Worm (Caenorhabditis elegans): ENCODE data around the gene ttc-39B.

ttc-39B gene

DNA sequence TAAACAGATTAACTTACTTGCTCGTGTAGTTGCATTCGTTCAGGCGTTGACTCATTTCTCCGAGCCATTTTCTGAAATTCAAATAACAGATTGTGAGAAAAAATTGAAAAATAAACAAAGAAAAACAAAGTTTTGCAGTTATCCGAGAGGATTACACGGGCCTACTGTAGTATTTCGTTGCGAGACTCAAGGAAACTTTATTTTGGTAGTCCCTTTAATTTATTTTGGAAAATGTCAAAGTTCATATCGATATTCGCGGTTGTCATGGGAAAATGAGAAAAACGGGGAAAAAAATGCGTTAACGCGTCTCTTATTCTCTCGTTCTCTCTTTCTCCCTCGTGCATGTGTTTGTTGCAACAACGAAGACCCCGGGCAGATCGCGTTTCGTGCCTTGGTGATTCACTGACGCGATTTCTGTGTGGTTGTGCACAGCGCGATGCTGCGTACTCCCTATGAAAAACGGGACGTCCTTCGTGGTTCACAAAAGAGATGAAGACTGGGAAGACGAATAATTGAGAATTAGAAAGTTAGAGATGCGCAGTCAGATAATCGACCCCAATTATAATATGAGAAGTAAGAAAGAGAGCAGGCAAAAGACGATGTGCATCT lies 2.5 kb downstream of the ttc-39B start, which contains the start of gene set-4 (continued):
- no peak for TF ChIP-seq F13H6.1 (tag; optimal IDR thresholded peaks at IDR 0.05)
- TF ChIP-seq pha-2 (tag; optimal IDR thresholded peaks at IDR 0.05): no peak
- TF ChIP-seq ama-1 (optimal IDR thresholded peaks at IDR 0.05): no peak
- TF ChIP-seq pros-1 (tag; optimal IDR thresholded peaks at IDR 0.05): peak; percentile 84
- peak; percentile 67 for TF ChIP-seq unc-86 (tag; optimal IDR thresholded peaks at IDR 0.05)
- TF ChIP-seq syd-9 (tag; optimal IDR thresholded peaks at IDR 0.05): no peak
- peak; percentile 7 for TF ChIP-seq dmd-4 (tag; optimal IDR thresholded peaks at IDR 0.05; ENCODE audit: borderline replicate concordance)
- no peak for TF ChIP-seq K09A11.1 (tag; optimal IDR thresholded peaks at IDR 0.05; ENCODE audit: insufficient read depth)
- TF ChIP-seq unc-3 (GFP tag; conservative IDR thresholded peaks at IDR 0.05): no peak; the same call in 1 of the 2 replicates
- no peak for TF ChIP-seq unc-3 (tag; optimal IDR thresholded peaks at IDR 0.05)
- no peak for TF ChIP-seq zip-5 (tag; optimal IDR thresholded peaks at IDR 0.05)
- peak; percentile 72 for TF ChIP-seq tbx-2 (tag; optimal IDR thresholded peaks at IDR 0.05)
- no peak for TF ChIP-seq pag-3 (tag; optimal IDR thresholded peaks at IDR 0.05; ENCODE audit: borderline replicate concordance)
- TF ChIP-seq pha-4 (tag; optimal IDR thresholded peaks at IDR 0.05): no peak
- TF ChIP-seq ceh-34 (tag; optimal IDR thresholded peaks at IDR 0.05): peak; percentile 75
- TF ChIP-seq nfya-1 (tag; optimal IDR thresholded peaks at IDR 0.05): peak; percentile 92
- TF ChIP-seq npax-4 (tag; optimal IDR thresholded peaks at IDR 0.05): no peak
- TF ChIP-seq odd-2 (tag; optimal IDR thresholded peaks at IDR 0.05): no peak
- peak; percentile 80 for TF ChIP-seq ref-2 (tag; optimal IDR thresholded peaks at IDR 0.05)
- no peak for TF ChIP-seq ceh-24 (tag; optimal IDR thresholded peaks at IDR 0.05)
- TF ChIP-seq madf-2 (tag; optimal IDR thresholded peaks at IDR 0.05): no peak
- TF ChIP-seq ceh-30 (tag; optimal IDR thresholded peaks at IDR 0.05): no peak
- TF ChIP-seq ceh-18 (tag; optimal IDR thresholded peaks at IDR 0.05): peak; percentile 81
- peak; percentile 77 for TF ChIP-seq rnt-1 (tag; optimal IDR thresholded peaks at IDR 0.05)
- TF ChIP-seq ceh-14 (tag; optimal IDR thresholded peaks at IDR 0.05): peak; percentile 46
- TF ChIP-seq ceh-9 (tag; optimal IDR thresholded peaks at IDR 0.05): no peak
- no peak for TF ChIP-seq tbx-7 (tag; optimal IDR thresholded peaks at IDR 0.05)
- peak; percentile 35 for TF ChIP-seq hlh-8 (tag; optimal IDR thresholded peaks at IDR 0.05)
- TF ChIP-seq dve-1 (tag; optimal IDR thresholded peaks at IDR 0.05): no peak
- no peak for TF ChIP-seq ceh-6 (GFP tag; optimal IDR thresholded peaks at IDR 0.05)
- no peak for TF ChIP-seq mec-3 (tag; optimal IDR thresholded peaks at IDR 0.05; ENCODE audit: borderline replicate concordance)
- TF ChIP-seq ceh-48 (tag; optimal IDR thresholded peaks at IDR 0.05): no peak
- peak; percentile 42 for TF ChIP-seq ceh-19 (GFP tag; optimal IDR thresholded peaks at IDR 0.05)
- peak; percentile 10 for TF ChIP-seq ets-4 (tag; optimal IDR thresholded peaks at IDR 0.05)
- peak; percentile 81 for TF ChIP-seq ceh-31 (tag; optimal IDR thresholded peaks at IDR 0.05)
- no peak for TF ChIP-seq fkh-6 (tag; optimal IDR thresholded peaks at IDR 0.05)
- no peak for TF ChIP-seq Y22D7AL.16 (tag; optimal IDR thresholded peaks at IDR 0.05)
- TF ChIP-seq ceh-22 (tag; optimal IDR thresholded peaks at IDR 0.05): no peak
- TF ChIP-seq pqm-1 (tag; optimal IDR thresholded peaks at IDR 0.05): no peak

DNA sequence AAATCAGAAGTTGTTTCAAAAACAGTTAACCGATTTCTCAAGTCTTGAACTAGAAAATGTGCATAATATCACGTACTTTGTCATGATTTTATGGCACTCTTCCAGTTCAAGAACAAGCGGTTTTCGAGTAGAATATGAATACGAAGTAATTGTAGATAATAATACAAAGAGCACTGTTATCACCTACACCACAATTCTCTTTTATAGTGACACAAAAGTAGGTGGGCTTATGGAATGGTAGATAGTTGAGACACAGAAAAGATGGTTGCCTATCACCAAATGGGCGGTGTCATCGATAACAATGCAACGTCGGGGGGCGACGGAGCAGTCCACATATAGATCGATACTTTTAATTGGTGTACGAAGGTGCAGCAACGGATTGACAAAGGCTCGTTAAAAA lies 5.1 kb downstream of the ttc-39B start:
- TF ChIP-seq unc-3 (GFP tag; conservative IDR thresholded peaks at IDR 0.05): no peak
- TF ChIP-seq unc-3 (tag; optimal IDR thresholded peaks at IDR 0.05): no peak
- peak; percentile 97 for TF ChIP-seq elt-2 (tag; optimal IDR thresholded peaks at IDR 0.05)

DNA sequence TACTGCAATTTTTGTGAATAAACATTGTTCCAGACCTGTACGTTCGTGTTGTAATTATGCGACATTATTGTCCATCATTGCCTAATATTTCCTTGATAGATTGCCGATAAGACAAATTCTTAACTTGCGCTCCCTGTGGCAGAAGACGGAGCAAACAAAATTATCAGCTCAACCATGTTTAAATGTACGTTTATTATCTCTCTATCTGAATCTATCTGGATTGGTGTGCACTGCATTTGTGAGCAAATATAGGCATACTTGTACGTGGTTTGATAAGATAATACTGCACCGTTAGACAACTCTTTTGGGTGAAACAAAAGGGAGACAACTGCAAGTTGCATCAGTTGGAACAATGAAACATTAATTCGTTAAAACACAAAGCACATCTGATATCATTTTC lies 6.5 kb downstream of the ttc-39B start:
- TF ChIP-seq ceh-9 (tag; optimal IDR thresholded peaks at IDR 0.05): no peak
- peak; percentile 97 for TF ChIP-seq elt-2 (tag; optimal IDR thresholded peaks at IDR 0.05)
- peak; percentile 37 for TF ChIP-seq dve-1 (tag; optimal IDR thresholded peaks at IDR 0.05)
- TF ChIP-seq F13H6.1 (tag; optimal IDR thresholded peaks at IDR 0.05): no peak
- TF ChIP-seq pqm-1 (tag; optimal IDR thresholded peaks at IDR 0.05): peak; percentile 58
- TF ChIP-seq hlh-13 (GFP tag; optimal IDR thresholded peaks at IDR 0.05): no peak
- no peak for TF ChIP-seq K02D7.2 (tag; optimal IDR thresholded peaks at IDR 0.05)
- TF ChIP-seq nhr-232 (tag; optimal IDR thresholded peaks at IDR 0.05): no peak
